Worm (Caenorhabditis elegans) whole organism, L4 larva: ENCODE data around the gene T22F7.4.
A peak's percentile ranks its signal among the peaks of the same experiment; 100 is the strongest.

Experiments used
- F10B5.3 ChIP-seq: sonication (generic microtip); optimal IDR thresholded peaks from 2 replicates; lab custom pipeline; 2016; ENCODE audit warnings: mild to moderate bottlenecking, missing genetic modification characterization, missing compliant biosample characterization
- F26F4.8 ChIP-seq: fragments of 200-800 bp; sonication (Bioruptor generic); conservative IDR thresholded peaks from 2 replicates; pipeline ENCODE4 v1.3.6; 2022; ENCODE audit warnings: missing genetic modification characterization, missing compliant biosample characterization
- F37D6.2 ChIP-seq: sonication (generic microtip); optimal IDR thresholded peaks from 2 replicates; lab custom pipeline; 2016; ENCODE audit warnings: mild to moderate bottlenecking, missing genetic modification characterization, missing compliant biosample characterization
- T20F7.1 ChIP-seq: fragments of 200-800 bp; sonication (Bioruptor generic); optimal IDR thresholded peaks from 2 replicates; lab custom pipeline; 2018; ENCODE audit warnings: mild to moderate bottlenecking, missing genetic modification characterization, missing compliant biosample characterization
- T26A8.4 ChIP-seq: fragments of 200-800 bp; sonication (Bioruptor generic); IDR thresholded peaks from 2 replicates; pipeline ENCODE4 v1.3.6; 2022; ENCODE audit warnings: missing genetic modification characterization, missing compliant biosample characterization
- Y48G9A.11 ChIP-seq: fragments of 200-800 bp; sonication (Bioruptor generic); IDR thresholded peaks from 2 replicates; pipeline ENCODE4 v1.3.6; 2022; ENCODE audit warnings: missing genetic modification reagents, missing genetic modification characterization, missing compliant biosample characterization
- Y75B8A.6 ChIP-seq: fragments of 200-800 bp; sonication (Bioruptor generic); IDR thresholded peaks from 2 replicates; pipeline ENCODE4 v1.3.6; 2022; ENCODE audit warnings: missing genetic modification reagents, missing genetic modification characterization, missing compliant biosample characterization
- ZK337.2 ChIP-seq: fragments of 200-800 bp; sonication (Bioruptor generic); IDR thresholded peaks from 2 replicates; pipeline ENCODE4 v1.3.6; 2022; ENCODE audit warnings: missing genetic modification reagents, missing genetic modification characterization, missing compliant biosample characterization
- aha-1 ChIP-seq: fragments of 150-350 bp; peaks from one replicate; lab custom pipeline; 2014; ENCODE audit warnings: missing biosample characterization, missing genetic modification characterization
- ama-1 ChIP-seq: fragments of 150-350 bp; optimal IDR thresholded peaks from 2 replicates; lab custom pipeline; 2014; ENCODE audit warnings: inconsistent platforms, mixed read lengths
- attf-4 ChIP-seq: sonication (generic microtip); optimal IDR thresholded peaks from 3 replicates; lab custom pipeline; 2017; ENCODE audit warnings: missing biosample characterization, missing genetic modification characterization
- ceh-20 ChIP-seq: fragments of 200-800 bp; sonication (Bioruptor generic); IDR thresholded peaks from 2 replicates; pipeline ENCODE4 v1.3.6; 2022; ENCODE audit warnings: missing genetic modification reagents, missing genetic modification characterization, missing compliant biosample characterization
- ceh-28 ChIP-seq: fragments of 150-350 bp; optimal IDR thresholded peaks from 2 replicates; lab custom pipeline; 2014; ENCODE audit warnings: missing biosample characterization, missing genetic modification reagents, missing genetic modification characterization
- ceh-44 ChIP-seq: fragments of 200-800 bp; sonication (Bioruptor generic); IDR thresholded peaks from 2 replicates; pipeline ENCODE4 v1.3.6; 2022; ENCODE audit warnings: missing genetic modification reagents, missing genetic modification characterization, missing compliant biosample characterization
- ceh-62 ChIP-seq: sonication (generic microtip); optimal IDR thresholded peaks from 2 replicates; lab custom pipeline; 2017; ENCODE audit warnings: missing biosample characterization, missing genetic modification characterization
- ces-1 ChIP-seq: fragments of 150-350 bp; sonication (generic microtip); optimal IDR thresholded peaks from 4 replicates; lab custom pipeline; 2014; ENCODE audit warnings: missing biosample characterization, missing genetic modification reagents, missing genetic modification characterization
- daf-12 ChIP-seq: fragments of 150-350 bp; optimal IDR thresholded peaks from 2 replicates; lab custom pipeline; 2014; ENCODE audit warnings: missing biosample characterization, missing genetic modification reagents, missing genetic modification characterization
- daf-16 ChIP-seq, 3 experiments: sonication (generic microtip); optimal IDR thresholded peaks; 2 replicates each; lab custom pipeline; 2016 to 2017; ENCODE audit warnings: missing genetic modification characterization in 3 of 3, missing genetic modification reagents in 3 of 3, mild to moderate bottlenecking in 2 of 3, missing compliant biosample characterization in 2 of 3, missing biosample characterization in 1 of 3, moderate library complexity in 1 of 3
- daf-8 ChIP-seq: fragments of 200-800 bp; sonication (Bioruptor generic); IDR thresholded peaks from 2 replicates; pipeline ENCODE4 v1.3.6; 2022; ENCODE audit warnings: missing genetic modification characterization, missing compliant biosample characterization
- dmd-6 ChIP-seq: fragments of 200-800 bp; sonication (Bioruptor generic); IDR thresholded peaks from 2 replicates; pipeline ENCODE4 v1.3.6; 2022; ENCODE audit warnings: missing genetic modification reagents, missing genetic modification characterization, missing compliant biosample characterization
- dmd-8 ChIP-seq: fragments of 200-800 bp; sonication (Bioruptor generic); IDR thresholded peaks from 2 replicates; pipeline ENCODE4 v1.3.6; 2022; ENCODE audit warnings: missing genetic modification characterization, missing compliant biosample characterization
- dpl-1 ChIP-seq: fragments of 150-350 bp; optimal IDR thresholded peaks from 2 replicates; lab custom pipeline; 2014; ENCODE audit warnings: missing biosample characterization, missing genetic modification reagents, missing genetic modification characterization
- duxl-1 ChIP-seq: sonication (generic microtip); optimal IDR thresholded peaks from 2 replicates; lab custom pipeline; 2016; ENCODE audit warnings: mild to moderate bottlenecking, missing genetic modification characterization, moderate library complexity, missing compliant biosample characterization; ENCODE audit not compliant: poor library complexity
- egl-27 ChIP-seq: sonication (generic microtip); optimal IDR thresholded peaks from 3 replicates; lab custom pipeline; 2017; ENCODE audit warnings: missing biosample characterization, missing genetic modification reagents, missing genetic modification characterization
- fkh-10 ChIP-seq: fragments of 150-350 bp; optimal IDR thresholded peaks from 2 replicates; lab custom pipeline; 2014; ENCODE audit warnings: missing biosample characterization, missing genetic modification reagents, missing genetic modification characterization
- gei-8 ChIP-seq: fragments of 200-800 bp; sonication (Bioruptor generic); optimal IDR thresholded peaks from 2 replicates; lab custom pipeline; 2018; ENCODE audit warnings: mild to moderate bottlenecking, missing genetic modification characterization, missing compliant biosample characterization
- hlh-11 ChIP-seq: fragments of 200-800 bp; sonication (Bioruptor generic); optimal IDR thresholded peaks from 2 replicates; lab custom pipeline; 2018; ENCODE audit warnings: mild to moderate bottlenecking, missing genetic modification characterization, missing compliant biosample characterization
- hlh-30 ChIP-seq: sonication (generic microtip); optimal IDR thresholded peaks from 2 replicates; lab custom pipeline; 2017; ENCODE audit warnings: antibody characterized with exemption, mild to moderate bottlenecking, missing genetic modification characterization, missing compliant biosample characterization; ENCODE audit not compliant: insufficient read depth
- hmg-1.1 ChIP-seq: fragments of 200-800 bp; sonication (Bioruptor generic); IDR thresholded peaks from 2 replicates; pipeline ENCODE4 v1.3.6; 2022; ENCODE audit warnings: missing genetic modification reagents, missing genetic modification characterization, missing compliant biosample characterization
- lim-7 ChIP-seq: fragments of 200-800 bp; sonication (Bioruptor generic); IDR thresholded peaks from 2 replicates; pipeline ENCODE4 v1.3.6; 2022; ENCODE audit warnings: missing genetic modification characterization, missing compliant biosample characterization
- lsy-2 ChIP-seq, 2 experiments: fragments of 150-350 bp in 1 of 2; sonication (generic microtip) in 1 of 2; optimal IDR thresholded peaks; 2 replicates each; lab custom pipeline; 2014 to 2017; ENCODE audit warnings: missing biosample characterization in 2 of 2, missing genetic modification characterization in 2 of 2
- mep-1 ChIP-seq: fragments of 150-350 bp; sonication (generic microtip); optimal IDR thresholded peaks from 3 replicates; lab custom pipeline; 2014; ENCODE audit warnings: missing biosample characterization, missing genetic modification characterization
- mes-2 ChIP-seq: sonication (generic microtip); optimal IDR thresholded peaks from 2 replicates; lab custom pipeline; 2016; ENCODE audit warnings: missing genotype, mild to moderate bottlenecking, missing genetic modification characterization, missing compliant biosample characterization; ENCODE audit not compliant: poor library complexity, severe bottlenecking
- mxl-3 ChIP-seq: fragments of 200-800 bp; sonication (Bioruptor generic); optimal IDR thresholded peaks from 2 replicates; lab custom pipeline; 2018; ENCODE audit warnings: mild to moderate bottlenecking, missing genetic modification characterization, missing compliant biosample characterization
- nhr-102 ChIP-seq: sonication (generic microtip); optimal IDR thresholded peaks from 2 replicates; lab custom pipeline; 2016; ENCODE audit warnings: mild to moderate bottlenecking, missing genetic modification characterization, moderate library complexity, missing compliant biosample characterization
- nhr-111 ChIP-seq: fragments of 200-800 bp; sonication (Bioruptor generic); optimal IDR thresholded peaks from 2 replicates; lab custom pipeline; 2018; ENCODE audit warnings: mild to moderate bottlenecking, missing genetic modification characterization, missing compliant biosample characterization
- nhr-41 ChIP-seq: fragments of 200-800 bp; sonication (Bioruptor generic); IDR thresholded peaks from 2 replicates; pipeline ENCODE4 v1.3.6; 2022; ENCODE audit warnings: missing genetic modification reagents, missing genetic modification characterization, missing compliant biosample characterization
- nhr-42 ChIP-seq: fragments of 200-800 bp; sonication (Bioruptor generic); IDR thresholded peaks from 2 replicates; pipeline ENCODE4 v1.3.6; 2022; ENCODE audit warnings: missing genetic modification characterization, missing compliant biosample characterization
- pha-4 ChIP-seq, 2 experiments: fragments of 150-350 bp in 1 of 2; fragments of 200-800 bp in 1 of 2; sonication (Bioruptor generic) in 1 of 2; IDR thresholded peaks in 1 of 2; optimal IDR thresholded peaks in 1 of 2; 2 replicates each; pipeline versions ENCODE4 v1.3.6 to Lab custom; 2014 to 2022; ENCODE audit warnings: missing genetic modification characterization in 2 of 2, missing genetic modification reagents in 2 of 2, missing biosample characterization in 1 of 2, missing compliant biosample characterization in 1 of 2
- set-16 ChIP-seq: fragments of 200-800 bp; sonication (Bioruptor generic); IDR thresholded peaks from 2 replicates; pipeline ENCODE4 v1.3.6; 2022; ENCODE audit warnings: missing genetic modification reagents, missing genetic modification characterization, missing compliant biosample characterization
- skn-1 ChIP-seq: fragments of 150-350 bp; optimal IDR thresholded peaks from 2 replicates; lab custom pipeline; 2014; ENCODE audit warnings: missing biosample characterization, missing genetic modification characterization
- snpc-1.2 ChIP-seq: fragments of 200-800 bp; sonication (Bioruptor generic); IDR thresholded peaks from 2 replicates; pipeline ENCODE4 v1.3.6; 2022; ENCODE audit warnings: missing genetic modification reagents, missing genetic modification characterization, missing compliant biosample characterization
- spr-1 ChIP-seq: sonication (generic microtip); optimal IDR thresholded peaks from 2 replicates; lab custom pipeline; 2016; ENCODE audit warnings: mild to moderate bottlenecking, missing genetic modification characterization, missing compliant biosample characterization
- spr-3 ChIP-seq: fragments of 200-800 bp; sonication (Bioruptor generic); optimal IDR thresholded peaks from 2 replicates; lab custom pipeline; 2018; ENCODE audit warnings: mild to moderate bottlenecking, missing genetic modification characterization, missing compliant biosample characterization
- unc-130 ChIP-seq: sonication (generic microtip); optimal IDR thresholded peaks from 2 replicates; lab custom pipeline; 2016; ENCODE audit warnings: missing genetic modification reagents, missing genetic modification characterization, missing compliant biosample characterization
- unc-39 ChIP-seq: sonication (generic microtip); optimal IDR thresholded peaks from 2 replicates; lab custom pipeline; 2017; ENCODE audit warnings: missing biosample characterization, missing genetic modification characterization
- zfp-3 ChIP-seq: fragments of 200-800 bp; sonication (Bioruptor generic); conservative IDR thresholded peaks from 2 replicates; pipeline ENCODE4 v1.3.6; 2022; ENCODE audit warnings: missing genetic modification reagents, missing genetic modification characterization, missing compliant biosample characterization
- zip-2 ChIP-seq: fragments of 150-350 bp; optimal IDR thresholded peaks from 2 replicates; lab custom pipeline; 2014; ENCODE audit warnings: missing biosample characterization, missing genetic modification characterization

Gene T22F7.4

DNA sequence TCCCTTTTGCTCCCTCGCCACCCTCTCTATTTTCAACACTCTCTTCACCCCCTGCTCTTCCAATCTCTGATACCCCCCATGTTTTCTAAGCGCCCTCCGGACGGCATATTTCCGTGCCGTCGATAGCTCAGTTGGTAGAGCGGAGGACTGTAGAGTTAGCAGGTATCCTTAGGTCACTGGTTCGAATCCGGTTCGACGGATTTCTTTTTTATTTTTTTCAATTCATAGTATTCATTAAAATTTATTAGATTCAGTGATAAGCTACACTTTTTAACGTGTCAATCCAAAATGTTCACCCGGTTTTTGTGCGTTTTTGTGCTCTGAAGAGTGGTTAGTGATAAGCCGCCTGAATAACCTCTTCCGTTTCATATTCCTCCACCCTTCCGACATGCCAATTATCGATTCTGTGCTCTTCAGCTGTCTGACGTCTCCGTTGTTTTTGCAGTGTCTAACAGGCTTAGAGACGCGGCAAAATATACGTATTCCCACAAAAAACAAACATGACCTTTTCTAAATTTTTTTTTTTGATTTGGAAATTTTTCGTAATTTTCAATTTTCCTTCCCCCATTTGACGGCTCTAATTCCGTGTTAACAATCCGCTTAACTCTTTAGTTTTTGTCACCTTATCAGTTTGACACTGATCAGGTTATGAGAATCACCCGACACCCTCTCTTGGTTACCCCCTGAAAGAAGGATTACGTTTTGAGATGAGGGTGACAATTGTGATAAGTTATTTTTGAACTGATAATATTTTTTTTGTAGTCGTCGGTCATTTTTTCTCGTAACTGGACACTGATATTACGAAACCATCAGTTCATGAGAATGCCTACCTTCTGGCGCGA lies 8.8 kb upstream of the T22F7.4 start (continued):
- TF ChIP-seq T20F7.1 (no peak), egl-27 (no peak), ceh-28 (tag; lab: Kevin White, UChicago) (no peak), unc-130 (GFP tag; lab: Kevin White, UChicago) (no peak), dmd-8 (GFP tag; lab: Robert Waterston, UW) (0 out of 2 replicates have a peak, but pooled peaks have one; percentile 58), ceh-44 (no peak), fkh-10 (no peak), skn-1 (tag; lab: Kevin White, UChicago) (no peak), ZK337.2 (no peak), daf-8 (GFP tag; lab: Robert Waterston, UW) (no peak), hlh-11 (tag; lab: Kevin White, UChicago) (peak; percentile 41), zip-2 (tag; lab: Kevin White, UChicago) (no peak), set-16 (GFP tag; lab: Robert Waterston, UW) (no peak), spr-3 (GFP tag; lab: Kevin White, UChicago) (peak; percentile 64), hmg-1.1 (GFP tag; lab: Robert Waterston, UW) (peak; percentile 61), F26F4.8 (GFP tag; lab: Robert Waterston, UW) (no peak), dmd-6 (peak; percentile 84), daf-12 (tag; lab: Kevin White, UChicago) (no peak), ceh-20 (GFP tag; lab: Robert Waterston, UW) (peak; percentile 59; the same call in 1 of the 2 replicates), aha-1 (tag; lab: Kevin White, UChicago) (no peak), mxl-3 (GFP tag; lab: Kevin White, UChicago) (peak; percentile 11), mes-2 (tag; lab: Kevin White, UChicago) (peak; percentile 55), attf-4 (no peak), nhr-42 (no peak), daf-16 (GFP tag; optimal IDR thresholded peaks at IDR 0.05; lab: Kevin White, UChicago) (peak in 1 of 2 experiments; percentile 80), daf-16 (tag; optimal IDR thresholded peaks at IDR 0.05; lab: Kevin White, UChicago) (peak; percentile 60), Y48G9A.11 (0 out of 2 replicates have a peak, but pooled peaks have one; percentile 47), snpc-1.2 (GFP tag; lab: Robert Waterston, UW) (no peak), F37D6.2 (tag; lab: Kevin White, UChicago) (no peak), mep-1 (peak; percentile 35), nhr-111 (GFP tag; lab: Kevin White, UChicago) (no peak), lsy-2 (tag; optimal IDR thresholded peaks at IDR 0.05; lab: Kevin White, UChicago) (peak in 1 of 2 experiments; percentile 49), pha-4 (GFP tag; IDR thresholded peaks at IDR 0.05; lab: Robert Waterston, UW) (peak; percentile 71; the same call in 1 of the 2 replicates), pha-4 (tag; optimal IDR thresholded peaks at IDR 0.05; lab: Kevin White, UChicago) (no peak), nhr-41 (GFP tag; lab: Robert Waterston, UW) (peak; percentile 63; the same call in 1 of the 2 replicates), unc-39 (no peak), gei-8 (GFP tag; lab: Kevin White, UChicago) (no peak), ceh-62 (no peak), lim-7 (GFP tag; lab: Robert Waterston, UW) (peak; percentile 74), ces-1 (no peak), duxl-1 (tag; lab: Kevin White, UChicago) (no peak), spr-1 (peak; percentile 55), zfp-3 (no peak), nhr-102 (tag; lab: Kevin White, UChicago) (peak; percentile 51), hlh-30 (tag; lab: Kevin White, UChicago) (peak; percentile 13), F10B5.3 (tag; lab: Kevin White, UChicago) (no peak), T26A8.4 (GFP tag; lab: Robert Waterston, UW) (peak; percentile 76), ama-1 (no peak), dpl-1 (GFP tag; lab: Kevin White, UChicago) (no peak), Y75B8A.6 (GFP tag; lab: Robert Waterston, UW) (no peak)
